Fruit fly (Drosophila melanogaster) whole organism, embryonic: Measurements from ENCODE around the gene Rilpl.

ENCODE experiments used
- CG10979 ChIP-seq: fragments of 200-800 bp; sonication (Bioruptor generic); optimal IDR thresholded peaks from 2 replicates; lab custom pipeline; 2018; ENCODE audit warnings: missing biosample characterization, mild to moderate bottlenecking, missing genetic modification characterization, moderate library complexity
- CG11085 ChIP-seq: fragments of 200-800 bp; sonication (Bioruptor generic); IDR thresholded peaks from 2 replicates; pipeline ENCODE4 v1.3.6; 2022; ENCODE audit warnings: missing biosample characterization, missing genetic modification characterization
- CG12659 ChIP-seq: fragments of 200-800 bp; sonication (Bioruptor generic); optimal IDR thresholded peaks from 3 replicates; lab custom pipeline; 2017; ENCODE audit warnings: mild to moderate bottlenecking, missing biosample characterization, missing genetic modification reagents, missing genetic modification characterization
- CG13424 ChIP-seq: fragments of 200-800 bp; sonication (Bioruptor generic); optimal IDR thresholded peaks from 2 replicates; lab custom pipeline; 2019; ENCODE audit warnings: missing biosample characterization, mild to moderate bottlenecking, missing genetic modification characterization, moderate library complexity
- CG13624 ChIP-seq: fragments of 200-800 bp; sonication (Bioruptor generic); optimal IDR thresholded peaks from 2 replicates; lab custom pipeline; 2016; ENCODE audit warnings: missing biosample characterization, missing genetic modification characterization
- CG13775 ChIP-seq: fragments of 200-800 bp; sonication (Bioruptor generic); optimal IDR thresholded peaks from 3 replicates; lab custom pipeline; 2017; ENCODE audit warnings: missing biosample characterization, mild to moderate bottlenecking, missing genetic modification characterization
- CG2712 ChIP-seq: fragments of 200-800 bp; optimal IDR thresholded peaks from 3 replicates; lab custom pipeline; 2019; ENCODE audit warnings: missing biosample characterization, mild to moderate bottlenecking, missing genetic modification characterization, moderate library complexity
- CG33557 ChIP-seq: fragments of 200-800 bp; sonication (Bioruptor generic); optimal IDR thresholded peaks from 2 replicates; lab custom pipeline; 2019; ENCODE audit warnings: missing biosample characterization, mild to moderate bottlenecking, missing genetic modification characterization, moderate library complexity
- CG34422 ChIP-seq: fragments of 200-800 bp; sonication (Bioruptor generic); IDR thresholded peaks from 3 replicates; pipeline ENCODE4 v1.3.6; 2022; ENCODE audit warnings: missing biosample characterization, missing genetic modification characterization
- CG6791 ChIP-seq: fragments of 200-800 bp; sonication (Bioruptor generic); IDR thresholded peaks from 3 replicates; pipeline ENCODE4 v1.3.6; 2022; ENCODE audit warnings: missing biosample characterization, missing genetic modification characterization; ENCODE audit not compliant: partially characterized antibody
- CG7928 ChIP-seq: fragments of 200-800 bp; sonication (Bioruptor generic); optimal IDR thresholded peaks from 2 replicates; lab custom pipeline; 2017; ENCODE audit warnings: missing biosample characterization, mild to moderate bottlenecking, missing genetic modification characterization
- CG7963 ChIP-seq: fragments of 200-800 bp; sonication (Bioruptor generic); IDR thresholded peaks from 3 replicates; pipeline ENCODE4 v1.3.6; 2022; ENCODE audit warnings: missing biosample characterization, missing genetic modification characterization; ENCODE audit not compliant: partially characterized antibody
- CHES-1-like ChIP-seq: fragments of 200-800 bp; sonication (Bioruptor generic); optimal IDR thresholded peaks from 2 replicates; lab custom pipeline; 2016; ENCODE audit warnings: missing biosample characterization, missing genetic modification characterization
- Doc3 ChIP-seq: fragments of 200-800 bp; sonication (Bioruptor generic); IDR thresholded peaks from 3 replicates; pipeline ENCODE4 v1.3.6; 2022; ENCODE audit warnings: missing biosample characterization, missing genetic modification characterization; ENCODE audit not compliant: partially characterized antibody
- Dp ChIP-seq: fragments of 200-800 bp; sonication (Bioruptor generic); optimal IDR thresholded peaks from 2 replicates; lab custom pipeline; 2018; ENCODE audit warnings: missing biosample characterization, mild to moderate bottlenecking, missing genetic modification characterization, moderate library complexity
- HmgZ ChIP-seq: fragments of 200-800 bp; sonication (Bioruptor generic); optimal IDR thresholded peaks from 2 replicates; lab custom pipeline; 2018; ENCODE audit warnings: missing biosample characterization, mild to moderate bottlenecking, missing genetic modification characterization
- Hsf ChIP-seq: fragments of 200-800 bp; sonication (Bioruptor generic); optimal IDR thresholded peaks from 3 replicates; lab custom pipeline; 2016; ENCODE audit warnings: missing biosample characterization, missing genetic modification characterization
- Kr ChIP-seq: fragments of 200-800 bp; sonication (Bioruptor generic); optimal IDR thresholded peaks from 2 replicates; lab custom pipeline; 2017; ENCODE audit warnings: missing biosample characterization, mild to moderate bottlenecking, missing genetic modification characterization
- Med ChIP-seq: fragments of 200-800 bp; sonication (Bioruptor generic); peaks from one replicate; lab custom pipeline; 2016; ENCODE audit warnings: missing biosample characterization, missing genetic modification characterization, mild to moderate bottlenecking, inconsistent platforms, moderate library complexity
- Ptx1 ChIP-seq: fragments of 200-800 bp; sonication (Bioruptor generic); IDR thresholded peaks from 2 replicates; pipeline ENCODE4 v1.3.6; 2022; ENCODE audit warnings: missing biosample characterization, missing genetic modification characterization
- Side ChIP-seq: fragments of 200-800 bp; sonication (Bioruptor generic); optimal IDR thresholded peaks from 2 replicates; lab custom pipeline; 2016; ENCODE audit warnings: missing biosample characterization, missing genetic modification characterization
- Sry-δ ChIP-seq: fragments of 200-800 bp; sonication (Bioruptor generic); optimal IDR thresholded peaks from 2 replicates; lab custom pipeline; 2016; ENCODE audit warnings: missing biosample characterization, missing genetic modification characterization
- Xbp1 ChIP-seq: fragments of 200-800 bp; sonication (Bioruptor generic); optimal IDR thresholded peaks from 3 replicates; lab custom pipeline; 2016; ENCODE audit warnings: missing biosample characterization, mild to moderate bottlenecking, missing genetic modification characterization
- bbx ChIP-seq: fragments of 200-800 bp; sonication (Bioruptor generic); IDR thresholded peaks from 2 replicates; pipeline ENCODE4 v1.3.6; 2022; ENCODE audit warnings: missing biosample characterization, missing genetic modification characterization; ENCODE audit not compliant: partially characterized antibody
- caup ChIP-seq: fragments of 200-800 bp; sonication (Bioruptor generic); optimal IDR thresholded peaks from 3 replicates; lab custom pipeline; 2017; ENCODE audit warnings: missing biosample characterization, mild to moderate bottlenecking, missing genetic modification characterization, moderate library complexity; ENCODE audit not compliant: severe bottlenecking
- crp ChIP-seq, 2 experiments: fragments of 200-800 bp; sonication (Bioruptor generic); optimal IDR thresholded peaks; 2 replicates in 1 of 2; 3 replicates in 1 of 2; lab custom pipeline; 2017; ENCODE audit warnings: missing biosample characterization in 2 of 2, missing genetic modification characterization in 2 of 2, mild to moderate bottlenecking in 1 of 2, moderate library complexity in 1 of 2
- dpn ChIP-seq, 2 experiments: fragments of 200-800 bp; sonication (Bioruptor generic); optimal IDR thresholded peaks; 3 replicates each; lab custom pipeline; 2016; ENCODE audit warnings: missing biosample characterization in 2 of 2, missing genetic modification characterization in 2 of 2
- gfzf ChIP-seq: fragments of 200-800 bp; sonication (Bioruptor generic); optimal IDR thresholded peaks from 2 replicates; lab custom pipeline; 2016; ENCODE audit warnings: missing biosample characterization, mild to moderate bottlenecking, missing genetic modification characterization, moderate library complexity
- hb ChIP-seq: fragments of 200-800 bp; sonication (Bioruptor generic); IDR thresholded peaks from 3 replicates; pipeline ENCODE4 v1.3.6; 2022; ENCODE audit warnings: missing biosample characterization, missing genetic modification characterization; ENCODE audit not compliant: partially characterized antibody
- kah ChIP-seq: fragments of 200-800 bp; sonication (Bioruptor generic); optimal IDR thresholded peaks from 2 replicates; lab custom pipeline; 2018; ENCODE audit warnings: missing biosample characterization, mild to moderate bottlenecking, missing genetic modification characterization
- knrl ChIP-seq: fragments of 200-800 bp; sonication (Bioruptor generic); IDR thresholded peaks from 3 replicates; pipeline ENCODE4 v1.3.6; 2022; ENCODE audit warnings: missing biosample characterization, missing genetic modification characterization; ENCODE audit not compliant: partially characterized antibody
- lola ChIP-seq, 3 experiments: fragments of >200 bp in 2 of 3; fragments of 200-800 bp in 1 of 3; sonication (Bioruptor generic) in 1 of 3; optimal IDR thresholded peaks; 2 replicates each; lab custom pipeline; 2017 to 2019; ENCODE audit warnings: missing biosample characterization in 3 of 3, missing genetic modification characterization in 3 of 3, mild to moderate bottlenecking in 1 of 3, moderate library complexity in 1 of 3
- nmo ChIP-seq: fragments of 200-800 bp; sonication (Bioruptor generic); optimal IDR thresholded peaks from 2 replicates; lab custom pipeline; 2018; ENCODE audit warnings: missing biosample characterization, mild to moderate bottlenecking, missing genetic modification characterization, moderate library complexity
- p53 ChIP-seq: fragments of 200-800 bp; sonication (Bioruptor generic); optimal IDR thresholded peaks from 2 replicates; lab custom pipeline; 2016; ENCODE audit warnings: missing biosample characterization, missing genetic modification characterization
- pho ChIP-seq: fragments of 200-800 bp; sonication (Bioruptor generic); optimal IDR thresholded peaks from 2 replicates; lab custom pipeline; 2016; ENCODE audit warnings: missing biosample characterization, missing genetic modification characterization
- phol ChIP-seq: fragments of 200-800 bp; sonication (Bioruptor generic); optimal IDR thresholded peaks from 3 replicates; lab custom pipeline; 2018; ENCODE audit warnings: missing biosample characterization, mild to moderate bottlenecking, missing genetic modification characterization, moderate library complexity
- sens-2 ChIP-seq: fragments of 200-800 bp; sonication (Bioruptor generic); IDR thresholded peaks from 2 replicates; pipeline ENCODE4 v1.3.6; 2022; ENCODE audit warnings: missing biosample characterization, missing genetic modification characterization
- tna ChIP-seq: fragments of 200-800 bp; sonication (Bioruptor generic); IDR thresholded peaks from 2 replicates; pipeline ENCODE4 v1.3.6; 2022; ENCODE audit warnings: missing biosample characterization, missing genetic modification characterization; ENCODE audit not compliant: partially characterized antibody
- wdn ChIP-seq: fragments of 200-800 bp; sonication (Bioruptor generic); IDR thresholded peaks from 2 replicates; pipeline ENCODE4 v1.3.6; 2022; ENCODE audit warnings: missing biosample characterization, missing genetic modification characterization
- zfh2 ChIP-seq: fragments of 200-800 bp; sonication (Bioruptor generic); optimal IDR thresholded peaks from 2 replicates; lab custom pipeline; 2016; ENCODE audit warnings: missing biosample characterization, missing genetic modification characterization

The Rilpl gene

DNA sequence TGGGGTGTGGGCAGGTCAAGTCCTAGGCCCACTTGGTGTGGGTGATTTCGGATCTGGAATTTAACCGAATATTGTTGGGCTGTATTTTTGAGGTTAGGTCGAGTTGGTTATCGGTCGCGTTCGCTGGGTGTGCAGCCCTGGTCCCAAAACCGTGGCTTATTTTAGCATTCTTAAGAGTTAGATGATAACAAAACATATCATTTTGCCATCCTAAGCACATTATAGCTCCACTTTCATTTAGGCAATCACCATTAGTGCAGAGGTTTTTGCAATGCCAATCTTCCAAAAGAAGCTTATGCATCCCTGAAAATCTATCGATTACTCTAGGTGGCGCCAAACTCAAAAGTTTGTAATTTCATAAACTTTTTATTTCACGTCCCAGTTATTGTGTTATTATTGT, 43.6 kb upstream of the Rilpl start, which contains the start of gene MTPAP (continued):
- TF ChIP-seq knrl (GFP tag; lab: Robert Waterston, UW) (peak; percentile 69), CG13424 (tag; lab: Kevin White, UChicago) (peak; percentile 6), Doc3 (GFP tag; lab: Robert Waterston, UW) (peak; percentile 42; the same call in 1 of the 3 replicates), CG13775 (GFP tag; lab: Kevin White, UChicago) (peak; percentile 35), dpn (GFP tag; optimal IDR thresholded peaks at IDR 0.05; lab: Kevin White, UChicago) (peak in 1 of 2 experiments; percentile 39), CG34422 (GFP tag; lab: Robert Waterston, UW) (peak; percentile 66; the same call in 2 of the 3 replicates), Kr (no peak), HmgZ (peak; percentile 7), tna (GFP tag; lab: Robert Waterston, UW) (peak; percentile 54; the same call in 1 of the 2 replicates), CG6791 (GFP tag; lab: Robert Waterston, UW) (0 out of 3 replicates have a peak, but pooled peaks have one; percentile 29), crp (GFP tag; optimal IDR thresholded peaks at IDR 0.05; lab: Kevin White, UChicago) (peak in 1 of 2 experiments; percentile 22), CG10979 (tag; lab: Kevin White, UChicago) (peak; percentile 16), Ptx1 (GFP tag; lab: Robert Waterston, UW) (no peak), Side (no peak), CG11085 (no peak), phol (tag; lab: Kevin White, UChicago) (peak; percentile 44), zfh2 (GFP tag; lab: Kevin White, UChicago) (peak; percentile 24), bbx (GFP tag; lab: Robert Waterston, UW) (peak; percentile 86), CG7963 (GFP tag; lab: Robert Waterston, UW) (peak; percentile 28; the same call in 1 of the 3 replicates), sens-2 (no peak), CG2712 (tag; lab: Kevin White, UChicago) (peak; percentile 39), wdn (no peak), CG7928 (peak; percentile 97), kah (no peak), Hsf (GFP tag; lab: Kevin White, UChicago) (peak; percentile 50), CG13624 (no peak), CG33557 (GFP tag; lab: Kevin White, UChicago) (peak; percentile 14), CG12659 (GFP tag; lab: Kevin White, UChicago) (peak; percentile 28), Dp (GFP tag; lab: Kevin White, UChicago) (peak; percentile 83), CHES-1-like (GFP tag; lab: Kevin White, UChicago) (peak; percentile 35), Xbp1 (GFP tag; lab: Kevin White, UChicago) (peak; percentile 23), pho (GFP tag; lab: Kevin White, UChicago) (peak; percentile 14), hb (GFP tag; lab: Robert Waterston, UW) (peak; percentile 72), p53 (peak; percentile 3), Med (GFP tag; lab: Kevin White, UChicago) (peak; percentile 84), Sry-δ (GFP tag; lab: Kevin White, UChicago) (peak; percentile 69), caup (GFP tag; lab: Kevin White, UChicago) (no peak), nmo (GFP tag; lab: Kevin White, UChicago) (peak; percentile 54), gfzf (peak; percentile 12), lola (GFP tag; optimal IDR thresholded peaks at IDR 0.05; lab: Kevin White, UChicago) (peak in 1 of 3 experiments; percentile 4)
